Worm (Caenorhabditis elegans) whole organism, late embryonic: ENCODE results near the gene T03G6.1.
A peak's percentile ranks its signal among the peaks of the same experiment; 100 is the strongest.

ENCODE experiments used
- C08G9.2 ChIP-seq: sonication (generic microtip); optimal IDR thresholded peaks from 2 replicates; lab custom pipeline; 2016; ENCODE audit warnings: mild to moderate bottlenecking, missing genetic modification characterization, moderate library complexity, missing compliant biosample characterization
- C38D4.7 ChIP-seq: fragments of 200-800 bp; sonication (Bioruptor generic); optimal IDR thresholded peaks from 2 replicates; lab custom pipeline; 2018; ENCODE audit warnings: mild to moderate bottlenecking, missing genetic modification characterization, moderate library complexity, missing compliant biosample characterization
- F13H6.1 ChIP-seq: sonication (generic microtip); optimal IDR thresholded peaks from 2 replicates; lab custom pipeline; 2016; ENCODE audit warnings: missing genetic modification characterization, missing compliant biosample characterization
- K09A11.1 ChIP-seq: sonication (generic microtip); optimal IDR thresholded peaks from 2 replicates; lab custom pipeline; 2017; ENCODE audit warnings: antibody characterized with exemption, mild to moderate bottlenecking, missing genetic modification characterization, missing compliant biosample characterization; ENCODE audit not compliant: insufficient read depth
- T23F11.4 ChIP-seq: fragments of 200-800 bp; sonication (Bioruptor generic); optimal IDR thresholded peaks from 2 replicates; lab custom pipeline; 2018; ENCODE audit warnings: mild to moderate bottlenecking, missing genetic modification characterization, missing compliant biosample characterization
- Y22D7AL.16 ChIP-seq: sonication (generic microtip); optimal IDR thresholded peaks from 2 replicates; lab custom pipeline; 2016; ENCODE audit warnings: missing genetic modification characterization, missing compliant biosample characterization
- ceh-18 ChIP-seq: sonication (generic microtip); optimal IDR thresholded peaks from 2 replicates; lab custom pipeline; 2016; ENCODE audit warnings: missing genetic modification characterization, missing compliant biosample characterization
- ceh-19 ChIP-seq: fragments of 200-800 bp; sonication (Bioruptor generic); optimal IDR thresholded peaks from 2 replicates; lab custom pipeline; 2018; ENCODE audit warnings: mild to moderate bottlenecking, missing genetic modification characterization, missing compliant biosample characterization
- ceh-2 ChIP-seq: sonication (generic microtip); optimal IDR thresholded peaks from 2 replicates; lab custom pipeline; 2016; ENCODE audit warnings: missing genotype, missing genetic modification characterization, missing compliant biosample characterization
- ceh-24 ChIP-seq: sonication (generic microtip); optimal IDR thresholded peaks from 2 replicates; lab custom pipeline; 2016; ENCODE audit warnings: mild to moderate bottlenecking, missing genetic modification characterization, missing compliant biosample characterization
- ceh-30 ChIP-seq: fragments of 150-350 bp; optimal IDR thresholded peaks from 2 replicates; lab custom pipeline; 2014; ENCODE audit warnings: missing biosample characterization, missing genetic modification characterization
- ceh-9 ChIP-seq: sonication (generic microtip); optimal IDR thresholded peaks from 2 replicates; lab custom pipeline; 2016; ENCODE audit warnings: mild to moderate bottlenecking, missing genetic modification characterization, inconsistent platforms, missing compliant biosample characterization
- dve-1 ChIP-seq: sonication (generic microtip); optimal IDR thresholded peaks from 2 replicates; lab custom pipeline; 2017; ENCODE audit warnings: antibody characterized with exemption, mild to moderate bottlenecking, missing genetic modification characterization, missing compliant biosample characterization
- elt-2 ChIP-seq: sonication (generic microtip); optimal IDR thresholded peaks from 2 replicates; lab custom pipeline; 2016; ENCODE audit warnings: missing genetic modification reagents, missing genetic modification characterization, missing compliant biosample characterization
- elt-4 ChIP-seq: sonication (generic microtip); optimal IDR thresholded peaks from 2 replicates; lab custom pipeline; 2016; ENCODE audit warnings: missing genetic modification characterization, missing compliant biosample characterization
- ets-4 ChIP-seq: sonication (generic microtip); optimal IDR thresholded peaks from 2 replicates; lab custom pipeline; 2016; ENCODE audit warnings: missing genetic modification characterization, missing compliant biosample characterization
- eyg-1 ChIP-seq: sonication (generic microtip); optimal IDR thresholded peaks from 2 replicates; lab custom pipeline; 2016; ENCODE audit warnings: missing genotype, missing genetic modification characterization, missing compliant biosample characterization
- fkh-10 ChIP-seq: fragments of 150-350 bp; optimal IDR thresholded peaks from 2 replicates; lab custom pipeline; 2014; ENCODE audit warnings: missing biosample characterization, missing genetic modification reagents, missing genetic modification characterization
- gmeb-2 ChIP-seq: sonication (generic microtip); optimal IDR thresholded peaks from 2 replicates; lab custom pipeline; 2016; ENCODE audit warnings: missing genetic modification characterization, inconsistent platforms, missing compliant biosample characterization
- hlh-13 ChIP-seq: fragments of 200-800 bp; sonication (Bioruptor generic); optimal IDR thresholded peaks from 2 replicates; lab custom pipeline; 2018; ENCODE audit warnings: mild to moderate bottlenecking, missing genetic modification characterization, missing compliant biosample characterization
- hlh-30 ChIP-seq: sonication (generic microtip); optimal IDR thresholded peaks from 2 replicates; lab custom pipeline; 2017; ENCODE audit warnings: antibody characterized with exemption, missing genetic modification characterization, missing compliant biosample characterization; ENCODE audit not compliant: insufficient read depth
- hlh-6 ChIP-seq: sonication (generic microtip); optimal IDR thresholded peaks from 2 replicates; lab custom pipeline; 2016; ENCODE audit warnings: missing genotype, missing genetic modification characterization, missing compliant biosample characterization
- hlh-8 ChIP-seq: sonication (generic microtip); optimal IDR thresholded peaks from 2 replicates; lab custom pipeline; 2016; ENCODE audit warnings: missing genotype, missing genetic modification characterization, missing compliant biosample characterization
- lim-6 ChIP-seq: sonication (generic microtip); optimal IDR thresholded peaks from 2 replicates; lab custom pipeline; 2016; ENCODE audit warnings: missing genetic modification characterization, missing compliant biosample characterization
- madf-2 ChIP-seq: sonication (generic microtip); optimal IDR thresholded peaks from 2 replicates; lab custom pipeline; 2017; ENCODE audit warnings: missing genetic modification characterization, missing compliant biosample characterization
- nfya-1 ChIP-seq: sonication (generic microtip); optimal IDR thresholded peaks from 2 replicates; lab custom pipeline; 2017; ENCODE audit warnings: missing genetic modification characterization, mild to moderate bottlenecking, missing compliant biosample characterization, antibody characterized with exemption, moderate library complexity
- nhr-11 ChIP-seq: fragments of 150-350 bp; optimal IDR thresholded peaks from 2 replicates; lab custom pipeline; 2014; ENCODE audit warnings: missing biosample characterization, missing genetic modification characterization
- nhr-232 ChIP-seq: sonication (generic microtip); optimal IDR thresholded peaks from 2 replicates; lab custom pipeline; 2016; ENCODE audit warnings: missing genetic modification characterization, missing compliant biosample characterization
- npax-4 ChIP-seq: sonication (generic microtip); optimal IDR thresholded peaks from 2 replicates; lab custom pipeline; 2016; ENCODE audit warnings: missing genetic modification characterization, missing compliant biosample characterization
- odd-2 ChIP-seq: sonication (generic microtip); optimal IDR thresholded peaks from 2 replicates; lab custom pipeline; 2017; ENCODE audit warnings: antibody characterized with exemption, mild to moderate bottlenecking, missing genetic modification characterization, missing compliant biosample characterization
- pag-3 ChIP-seq: sonication (generic microtip); optimal IDR thresholded peaks from 2 replicates; lab custom pipeline; 2016; ENCODE audit warnings: missing compliant biosample characterization, missing genetic modification characterization, borderline replicate concordance
- pax-1 ChIP-seq: fragments of 150-350 bp; optimal IDR thresholded peaks from 2 replicates; lab custom pipeline; 2014; ENCODE audit warnings: missing biosample characterization, missing genetic modification characterization
- pha-2 ChIP-seq: sonication (generic microtip); optimal IDR thresholded peaks from 2 replicates; lab custom pipeline; 2017; ENCODE audit warnings: mild to moderate bottlenecking, missing genetic modification characterization, missing compliant biosample characterization
- pqm-1 ChIP-seq: sonication (generic microtip); optimal IDR thresholded peaks from 2 replicates; lab custom pipeline; 2016; ENCODE audit warnings: missing genetic modification characterization, missing compliant biosample characterization
- rnt-1 ChIP-seq: sonication (generic microtip); optimal IDR thresholded peaks from 2 replicates; lab custom pipeline; 2016; ENCODE audit warnings: missing genetic modification characterization, missing compliant biosample characterization
- sdc-2 ChIP-seq: sonication (generic microtip); optimal IDR thresholded peaks from 2 replicates; lab custom pipeline; 2016; ENCODE audit warnings: missing genotype, missing genetic modification characterization, missing compliant biosample characterization
- sox-2 ChIP-seq: fragments of 200-800 bp; sonication (Bioruptor generic); IDR thresholded peaks from 2 replicates; pipeline ENCODE4 v1.3.6; 2022; ENCODE audit warnings: missing genetic modification reagents, missing genetic modification characterization, missing compliant biosample characterization
- syd-9 ChIP-seq: sonication (generic microtip); optimal IDR thresholded peaks from 2 replicates; lab custom pipeline; 2016; ENCODE audit warnings: mild to moderate bottlenecking, missing genetic modification characterization, moderate library complexity, missing compliant biosample characterization
- tbx-7 ChIP-seq: sonication (generic microtip); optimal IDR thresholded peaks from 2 replicates; lab custom pipeline; 2016; ENCODE audit warnings: missing genotype, missing genetic modification characterization, missing compliant biosample characterization
- ttx-3 ChIP-seq: sonication (generic microtip); optimal IDR thresholded peaks from 2 replicates; lab custom pipeline; 2016; ENCODE audit warnings: missing genetic modification reagents, missing genetic modification characterization, missing compliant biosample characterization
- unc-3 ChIP-seq, 2 experiments: fragments of 200-800 bp in 1 of 2; sonication (Bioruptor generic) in 1 of 2; sonication (generic microtip) in 1 of 2; conservative IDR thresholded peaks in 1 of 2; optimal IDR thresholded peaks in 1 of 2; 2 replicates each; pipeline versions ENCODE4 v1.3.6 to Lab custom; 2016 to 2022; ENCODE audit warnings: missing compliant biosample characterization in 2 of 2, missing genetic modification characterization in 2 of 2, missing genetic modification reagents in 1 of 2
- unc-42 ChIP-seq: sonication (generic microtip); optimal IDR thresholded peaks from 2 replicates; lab custom pipeline; 2016; ENCODE audit warnings: missing genotype, missing genetic modification characterization, missing compliant biosample characterization
- unc-55 ChIP-seq: sonication (generic microtip); optimal IDR thresholded peaks from 2 replicates; lab custom pipeline; 2017; ENCODE audit warnings: missing biosample characterization, missing genetic modification reagents, missing genetic modification characterization

T03G6.1 gene

DNA sequence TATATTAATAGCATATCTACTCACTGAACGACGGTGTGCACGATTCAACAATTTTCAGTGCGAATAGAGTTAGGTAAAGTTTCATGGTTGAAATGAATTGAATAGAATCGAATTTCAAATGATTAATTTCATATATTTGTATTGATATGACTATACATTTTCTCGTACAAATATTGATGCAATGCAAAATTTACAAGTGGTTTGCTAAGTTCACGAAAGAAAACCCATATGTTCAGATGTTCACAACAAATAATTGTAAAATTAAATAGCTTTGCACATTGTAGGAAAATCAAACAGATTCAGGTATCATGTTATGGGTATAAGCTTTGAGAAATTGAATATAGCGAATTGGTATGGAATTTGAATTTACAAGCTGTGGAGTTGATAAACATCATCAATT, 22.4 kb upstream of the T03G6.1 start, which contains the start of gene H01M10.2:
Gene H01M10.2 (minus strand): TSS at position 101 of the 400 bp plus-strand sequence.
- TF ChIP-seq T23F11.4 (GFP tag; lab: Kevin White, UChicago): no peak

DNA sequence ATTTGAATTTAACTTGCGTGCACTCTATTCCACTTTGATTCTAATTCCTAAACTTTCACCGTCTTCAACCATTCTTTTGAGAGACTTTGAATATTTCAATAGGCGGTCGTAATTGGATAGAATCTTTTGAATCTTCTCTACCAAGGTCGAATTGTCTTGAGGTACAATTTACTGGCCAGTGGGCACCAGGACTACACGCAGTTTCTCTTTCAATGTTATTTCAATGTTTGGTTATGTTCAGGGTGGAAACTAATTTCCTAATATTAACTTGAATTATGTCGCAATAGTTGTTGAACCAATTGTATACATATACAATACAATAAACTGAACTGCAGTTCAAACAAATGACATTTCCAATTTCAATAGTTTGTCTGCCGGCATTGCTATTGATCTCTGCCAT, 20.0 kb upstream of the T03G6.1 start:
- TF ChIP-seq hlh-30 (tag; lab: Kevin White, UChicago) (no peak), hlh-6 (tag; lab: Kevin White, UChicago) (no peak), nfya-1 (tag; lab: Kevin White, UChicago) (no peak), ttx-3 (tag; lab: Kevin White, UChicago) (no peak), dve-1 (tag; lab: Kevin White, UChicago) (no peak), pag-3 (no peak), ceh-18 (tag; lab: Kevin White, UChicago) (no peak), pha-2 (tag; lab: Kevin White, UChicago) (no peak), Y22D7AL.16 (no peak), unc-3 (GFP tag; conservative IDR thresholded peaks at IDR 0.05; lab: Robert Waterston, UW) (no peak), unc-3 (tag; optimal IDR thresholded peaks at IDR 0.05; lab: Kevin White, UChicago) (no peak), tbx-7 (tag; lab: Kevin White, UChicago) (no peak), unc-55 (GFP tag; lab: Kevin White, UChicago) (no peak), eyg-1 (no peak)

DNA sequence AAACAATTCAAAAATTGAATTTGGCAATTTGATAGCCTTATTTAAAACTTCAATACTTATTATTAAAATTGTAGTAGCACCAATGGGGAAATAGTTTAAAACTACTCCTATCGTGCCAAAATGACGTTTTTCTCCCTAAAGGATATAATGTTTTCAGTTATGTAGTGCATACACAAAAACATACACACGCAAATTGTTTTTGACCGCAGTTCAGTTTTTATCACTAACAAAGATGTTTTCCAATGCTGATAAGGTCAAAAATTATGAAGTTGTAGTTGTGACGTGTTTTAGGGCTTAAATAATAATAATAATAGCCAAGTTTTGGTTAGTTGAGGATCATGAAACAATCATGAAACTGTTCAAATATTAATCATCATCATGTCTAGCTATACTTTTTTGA, 18.0 kb upstream of the T03G6.1 start:
- TF ChIP-seq nhr-11 (no peak), dve-1 (tag; lab: Kevin White, UChicago) (no peak), gmeb-2 (tag; lab: Kevin White, UChicago) (no peak), ceh-24 (tag; lab: Kevin White, UChicago) (no peak), lim-6 (no peak), madf-2 (tag; lab: Kevin White, UChicago) (no peak), npax-4 (tag; lab: Kevin White, UChicago) (no peak), unc-42 (tag; lab: Kevin White, UChicago) (no peak), unc-3 (GFP tag; conservative IDR thresholded peaks at IDR 0.05; lab: Robert Waterston, UW) (no peak), unc-3 (tag; optimal IDR thresholded peaks at IDR 0.05; lab: Kevin White, UChicago) (no peak), elt-2 (no peak), C08G9.2 (tag; lab: Kevin White, UChicago) (no peak), fkh-10 (no peak), K09A11.1 (no peak), sdc-2 (no peak), T23F11.4 (GFP tag; lab: Kevin White, UChicago) (no peak), pax-1 (tag; lab: Kevin White, UChicago) (no peak)

DNA sequence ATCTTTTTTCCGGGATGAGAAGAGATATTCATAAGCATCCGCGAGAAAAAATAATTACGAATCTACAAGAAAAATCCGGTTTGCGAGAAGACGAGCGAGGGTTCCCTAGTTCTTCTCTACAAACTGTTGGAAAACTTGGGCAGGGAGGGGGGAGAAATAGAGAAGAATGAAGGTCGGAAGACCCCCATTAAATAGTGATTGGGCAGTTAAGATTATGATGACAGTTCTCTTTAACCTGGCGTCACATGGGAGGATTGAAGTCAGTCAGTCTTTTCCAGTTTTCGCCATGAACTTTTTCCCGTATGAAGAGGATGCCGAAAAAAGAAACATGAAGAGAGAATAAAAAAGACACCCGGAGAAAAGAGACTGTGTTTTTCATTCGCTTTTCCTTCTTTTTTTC, 17.3 kb upstream of the T03G6.1 start:
- TF ChIP-seq ceh-9 (tag; lab: Kevin White, UChicago) (no peak), elt-4 (tag; lab: Kevin White, UChicago) (no peak), nhr-232 (tag; lab: Kevin White, UChicago) (no peak), T23F11.4 (GFP tag; lab: Kevin White, UChicago) (no peak), ceh-30 (tag; lab: Kevin White, UChicago) (no peak), Y22D7AL.16 (no peak), ets-4 (tag; lab: Kevin White, UChicago) (no peak), unc-55 (GFP tag; lab: Kevin White, UChicago) (no peak), syd-9 (no peak), rnt-1 (no peak), elt-2 (no peak), pha-2 (tag; lab: Kevin White, UChicago) (no peak)
- TF ChIP-seq, all 69 proteins: peak for 0

DNA sequence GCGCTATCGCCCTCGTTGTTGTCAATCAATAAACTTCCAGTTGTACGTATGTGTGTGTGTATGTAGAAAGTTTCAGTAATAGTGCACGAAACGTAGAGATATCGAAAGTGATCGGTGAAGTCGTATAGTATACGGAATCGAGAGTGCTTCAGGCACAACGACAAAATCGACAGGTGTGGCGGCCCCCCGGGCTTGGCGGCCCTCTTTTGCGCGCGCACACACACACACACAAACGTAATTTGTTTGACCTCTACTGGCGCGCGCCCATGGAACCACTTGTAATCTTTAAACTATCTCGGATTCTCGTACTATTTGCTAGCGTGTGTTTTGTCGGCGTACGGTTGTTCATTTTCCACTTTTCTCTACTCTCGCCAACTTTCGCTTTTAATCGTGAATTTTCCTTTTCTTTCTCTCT, 16.4 kb upstream of the T03G6.1 start:
- TF ChIP-seq odd-2 (no peak), unc-55 (GFP tag; lab: Kevin White, UChicago) (no peak), T23F11.4 (GFP tag; lab: Kevin White, UChicago) (no peak), nhr-232 (tag; lab: Kevin White, UChicago) (no peak), nfya-1 (tag; lab: Kevin White, UChicago) (peak; percentile 8), C38D4.7 (GFP tag; lab: Kevin White, UChicago) (no peak), syd-9 (no peak), hlh-13 (no peak), ceh-19 (GFP tag; lab: Kevin White, UChicago) (no peak), ceh-2 (peak; percentile 10), F13H6.1 (tag; lab: Kevin White, UChicago) (peak; percentile 13), hlh-8 (no peak), pag-3 (no peak), unc-3 (GFP tag; conservative IDR thresholded peaks at IDR 0.05; lab: Robert Waterston, UW) (no peak), unc-3 (tag; optimal IDR thresholded peaks at IDR 0.05; lab: Kevin White, UChicago) (no peak), C08G9.2 (tag; lab: Kevin White, UChicago) (no peak), dve-1 (tag; lab: Kevin White, UChicago) (no peak), sox-2 (GFP tag; lab: Robert Waterston, UW) (no peak), pqm-1 (tag; lab: Kevin White, UChicago) (no peak)
